Worm (Caenorhabditis elegans) whole organism, early embryonic: ENCODE data around the gene R07E5.19.

Experiments used
- ama-1 ChIP-seq: fragments of 150-350 bp; optimal IDR thresholded peaks from 2 replicates; lab custom pipeline; 2014
- ceh-36 ChIP-seq: sonication (generic microtip); optimal IDR thresholded peaks from 2 replicates; lab custom pipeline; 2016; ENCODE audit warnings: missing genetic modification characterization, inconsistent platforms, missing compliant biosample characterization
- hmbx-1 ChIP-seq: sonication (generic microtip); optimal IDR thresholded peaks from 2 replicates; lab custom pipeline; 2016; ENCODE audit warnings: mild to moderate bottlenecking, missing genetic modification characterization, missing compliant biosample characterization
- scrt-1 ChIP-seq: fragments of 200-800 bp; sonication (Bioruptor generic); IDR thresholded peaks from 2 replicates; pipeline ENCODE4 v1.3.6; 2022; ENCODE audit warnings: missing genetic modification characterization, missing compliant biosample characterization
- sea-1 ChIP-seq: fragments of 200-800 bp; sonication (Bioruptor generic); conservative IDR thresholded peaks from 2 replicates; pipeline ENCODE4 v1.3.6; 2022; ENCODE audit warnings: missing genetic modification characterization, missing compliant biosample characterization

- TF ChIP-seq scrt-1 (GFP tag; lab: Robert Waterston, UW) = no peak
- TF ChIP-seq ama-1 (lab: Kevin White, UChicago) = no peak
- no peak for TF ChIP-seq hmbx-1 (tag; lab: Kevin White, UChicago)
- no peak for TF ChIP-seq sea-1
- no peak for TF ChIP-seq ceh-36 (tag; lab: Kevin White, UChicago)
Observed at ce11 chrIII:4419117-4419978, 1.5 kb upstream of the R07E5.19 start, which contains the start of the genes R07E5.7 and cku-80.
